Fruit fly (Drosophila melanogaster): ENCODE data around the gene Ipp.

The Ipp gene

dm6 chr3R:13984922-13985581, 26.5 kb downstream of the Ipp start (continued):
- no peak for TF ChIP-seq CG14860 (GFP tag; IDR thresholded peaks at IDR 0.05; ENCODE audit: partially characterized antibody)
- no peak for TF ChIP-seq CG31365 (tag; optimal IDR thresholded peaks at IDR 0.05)
- no peak for TF ChIP-seq NC2α (GFP tag; optimal IDR thresholded peaks at IDR 0.05)
- TF ChIP-seq zen (tag; optimal IDR thresholded peaks at IDR 0.05), result peak; percentile 96
- no peak for TF ChIP-seq exex (tag; optimal IDR thresholded peaks at IDR 0.05)
- peak; percentile 41 for TF ChIP-seq CG3281 (GFP tag; optimal IDR thresholded peaks at IDR 0.05)
- peak; percentile 9 for TF ChIP-seq CG11398 (GFP tag; optimal IDR thresholded peaks at IDR 0.05)
- TF ChIP-seq CG7786 (GFP tag; optimal IDR thresholded peaks at IDR 0.05), result peak; percentile 43
- TF ChIP-seq dmrt11E (tag; optimal IDR thresholded peaks at IDR 0.05), result peak; percentile 92
- no peak for TF ChIP-seq yki (optimal IDR thresholded peaks at IDR 0.05)
- TF ChIP-seq zfh1 (GFP tag; IDR thresholded peaks at IDR 0.05), result peak; percentile 89
- TF ChIP-seq Eip74EF (GFP tag; optimal IDR thresholded peaks at IDR 0.05), result peak in 1 of 2 experiments; percentile 30
- peak; percentile 62 for TF ChIP-seq ranshi (GFP tag; IDR thresholded peaks at IDR 0.05)
- TF ChIP-seq crol (GFP tag; IDR thresholded peaks at IDR 0.05), result no peak
- TF ChIP-seq slbo (GFP tag; IDR thresholded peaks at IDR 0.05), result peak; percentile 41
- TF ChIP-seq CG16815 (GFP tag; optimal IDR thresholded peaks at IDR 0.05), result peak; percentile 64
- TF ChIP-seq CG18764 (GFP tag; optimal IDR thresholded peaks at IDR 0.05), result peak; percentile 19
- peak; percentile 49 for TF ChIP-seq nau (GFP tag; optimal IDR thresholded peaks at IDR 0.05)
- 0 out of 3 replicates have a peak, but pooled peaks have one; percentile 13 for TF ChIP-seq CG2889 (GFP tag; IDR thresholded peaks at IDR 0.05)
- peak; percentile 89 for TF ChIP-seq gem (tag; optimal IDR thresholded peaks at IDR 0.05)
- peak; percentile 31 for TF ChIP-seq emc (GFP tag; optimal IDR thresholded peaks at IDR 0.05)
- TF ChIP-seq CG31441 (GFP tag; IDR thresholded peaks at IDR 0.05), result peak; percentile 86
- TF ChIP-seq hth (optimal IDR thresholded peaks at IDR 0.05), result no peak
- TF ChIP-seq luna (GFP tag; optimal IDR thresholded peaks at IDR 0.05), result no peak
- TF ChIP-seq so (GFP tag; IDR thresholded peaks at IDR 0.05), result peak; percentile 72; the same call in 1 of the 3 replicates
- peak; percentile 39 for TF ChIP-seq onecut (GFP tag; IDR thresholded peaks at IDR 0.05)
- TF ChIP-seq Nf-YA (GFP tag; IDR thresholded peaks at IDR 0.05), result no peak; the same call in 1 of the 2 replicates
- peak; percentile 41; the same call in 1 of the 3 replicates for TF ChIP-seq gce (GFP tag; IDR thresholded peaks at IDR 0.05)
- peak; percentile 55 for TF ChIP-seq CG33213 (GFP tag; optimal IDR thresholded peaks at IDR 0.05)
- no peak for TF ChIP-seq al (GFP tag; IDR thresholded peaks at IDR 0.05)
- TF ChIP-seq abd-A (tag; optimal IDR thresholded peaks at IDR 0.05), result no peak
- TF ChIP-seq kay (GFP tag; optimal IDR thresholded peaks at IDR 0.05), result peak; percentile 5
- TF ChIP-seq Dref (GFP tag; IDR thresholded peaks at IDR 0.05), result no peak
- no peak for TF ChIP-seq Dbx (GFP tag; IDR thresholded peaks at IDR 0.05)
- peak; percentile 67 for TF ChIP-seq CG6813 (GFP tag; optimal IDR thresholded peaks at IDR 0.05)
- TF ChIP-seq pum (GFP tag; optimal IDR thresholded peaks at IDR 0.05), result peak; percentile 70
- TF ChIP-seq CrebB (tag; optimal IDR thresholded peaks at IDR 0.05), result no peak
- peak; percentile 52 for TF ChIP-seq CG12942 (GFP tag; optimal IDR thresholded peaks at IDR 0.05)
- TF ChIP-seq CG12236 (GFP tag; optimal IDR thresholded peaks at IDR 0.05), result peak; percentile 21
- peak; percentile 59 for TF ChIP-seq Asciz (GFP tag; optimal IDR thresholded peaks at IDR 0.05)
- no peak for TF ChIP-seq Oaz (GFP tag; IDR thresholded peaks at IDR 0.05)
- no peak for TF ChIP-seq Dll (GFP tag; IDR thresholded peaks at IDR 0.05; ENCODE audit: partially characterized antibody)
- peak; percentile 39 for TF ChIP-seq mam (GFP tag; optimal IDR thresholded peaks at IDR 0.05)
- TF ChIP-seq CG6254 (GFP tag; optimal IDR thresholded peaks at IDR 0.05), result peak; percentile 56
- no peak for TF ChIP-seq ash1 (GFP tag; optimal IDR thresholded peaks at IDR 0.05)
- no peak for TF ChIP-seq Doc2 (GFP tag; IDR thresholded peaks at IDR 0.05)
- peak; percentile 52 for TF ChIP-seq CG30431 (GFP tag; optimal IDR thresholded peaks at IDR 0.05)
- TF ChIP-seq bsh (GFP tag; optimal IDR thresholded peaks at IDR 0.05), result peak; percentile 75 to 80
- TF ChIP-seq CG34376 (GFP tag; optimal IDR thresholded peaks at IDR 0.05), result no peak
- no peak for TF ChIP-seq NFAT (GFP tag; IDR thresholded peaks at IDR 0.05)
- TF ChIP-seq HHEX (GFP tag; optimal IDR thresholded peaks at IDR 0.05), result peak; percentile 36
